Fruit fly (Drosophila melanogaster): ENCODE results near the gene 5-HT2A.

- TF ChIP-seq Gug (GFP tag; IDR thresholded peaks at IDR 0.05) = no peak
- TF ChIP-seq CG15336 (GFP tag; IDR thresholded peaks at IDR 0.05) = no peak
- no peak for TF ChIP-seq Hr39 (GFP tag; optimal IDR thresholded peaks at IDR 0.05)
- TF ChIP-seq esn (GFP tag; optimal IDR thresholded peaks at IDR 0.05) = peak; percentile 22
- no peak for TF ChIP-seq Eip93F (GFP tag; optimal IDR thresholded peaks at IDR 0.05)
Observed at dm6 chr3R:4645457-4646082, 32.9 kb downstream of the 5-HT2A start, which contains the start of the genes Dlip2 and rpk.
